Fruit fly (Drosophila melanogaster) whole organism: Measurements from ENCODE around the gene CG7168.

Source experiments
- CG8478 ChIP-seq: fragments of >200 bp; optimal IDR thresholded peaks from 2 replicates; lab custom pipeline; 2018; ENCODE audit warnings: inconsistent platforms
- Dll ChIP-seq: fragments of >200 bp; optimal IDR thresholded peaks from 2 replicates; lab custom pipeline; 2017
- EcR ChIP-seq, 2 experiments: fragments of >200 bp; optimal IDR thresholded peaks; 2 replicates each; lab custom pipeline; 2017; ENCODE audit warnings: missing biosample characterization in 2 of 2, missing genetic modification characterization in 2 of 2, missing genetic modification reagents in 2 of 2
- pan ChIP-seq: fragments of >200 bp; optimal IDR thresholded peaks from 2 replicates; lab custom pipeline; 2017
- psq ChIP-seq: fragments of >200 bp; optimal IDR thresholded peaks from 2 replicates; lab custom pipeline; 2017
- usp ChIP-seq: fragments of >200 bp; optimal IDR thresholded peaks from 2 replicates; lab custom pipeline; 2017; ENCODE audit warnings: missing biosample characterization, missing genetic modification characterization, mixed read lengths

- no peak for TF ChIP-seq pan (lab: Kevin White, UChicago)
- no peak for TF ChIP-seq psq (lab: Kevin White, UChicago)
- TF ChIP-seq usp (GFP tag; lab: Kevin White, UChicago) = no peak
- no peak for TF ChIP-seq EcR (GFP tag; optimal IDR thresholded peaks at IDR 0.05; lab: Kevin White, UChicago)
- no peak for TF ChIP-seq Dll
- TF ChIP-seq CG8478 = no peak
Measured at dm6 chr3R:18215300-18215699, 10.6 kb downstream of the CG7168 start.
